Worm (Caenorhabditis elegans): ENCODE results near the gene unc-3.

DNA sequence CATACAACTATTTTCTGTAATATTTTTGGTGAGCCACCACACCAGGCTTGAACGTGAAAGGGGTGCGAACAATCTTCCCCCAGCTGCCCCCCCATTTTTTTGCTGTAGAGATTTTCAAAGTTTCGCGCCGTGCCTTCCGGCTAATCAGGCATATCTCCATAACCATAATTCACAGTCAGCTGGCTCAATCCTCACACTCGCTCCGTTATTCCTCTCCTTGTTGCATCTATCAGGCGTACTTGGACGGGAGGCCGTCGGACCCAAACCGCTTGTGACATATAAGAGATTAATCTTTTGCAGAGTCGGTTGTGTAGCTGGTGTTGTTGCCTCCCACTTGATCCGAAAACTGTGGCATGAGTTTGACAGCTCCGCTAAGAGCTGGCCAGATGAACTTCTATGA, at the start of gene unc-3:
- TF ChIP-seq ama-1 (optimal IDR thresholded peaks at IDR 0.05) (no peak), tbx-37 (GFP tag; conservative IDR thresholded peaks at IDR 0.05) (no peak), tra-4 (tag; optimal IDR thresholded peaks at IDR 0.05) (no peak), flt-1 (GFP tag; IDR thresholded peaks at IDR 0.05) (no peak), F13C5.2 (tag; optimal IDR thresholded peaks at IDR 0.05) (no peak), scrt-1 (GFP tag; IDR thresholded peaks at IDR 0.05) (no peak), hmg-4 (GFP tag; optimal IDR thresholded peaks at IDR 0.05) (no peak), hnd-1 (tag; optimal IDR thresholded peaks at IDR 0.05) (no peak), B0310.2 (tag; optimal IDR thresholded peaks at IDR 0.05) (no peak), ceh-36 (tag; optimal IDR thresholded peaks at IDR 0.05) (no peak)

Data from whole organism, early embryonic.